Fruit fly (Drosophila melanogaster) whole organism, embryonic: ENCODE data around the gene EloB.
A peak's percentile ranks its signal among the peaks of the same experiment; 100 is the strongest.

Experiments
- B-H2 ChIP-seq: fragments of 200-800 bp; sonication (Bioruptor generic); optimal IDR thresholded peaks from 2 replicates; lab custom pipeline; 2018; ENCODE audit warnings: missing biosample characterization, mild to moderate bottlenecking, missing genetic modification characterization
- Bdp1 ChIP-seq: fragments of 200-800 bp; sonication (Bioruptor generic); optimal IDR thresholded peaks from 3 replicates; lab custom pipeline; 2016; ENCODE audit warnings: missing biosample characterization, missing genetic modification characterization
- Bgb ChIP-seq: fragments of 200-800 bp; sonication (Bioruptor generic); IDR thresholded peaks from 2 replicates; pipeline ENCODE4 v1.3.6; 2022; ENCODE audit warnings: missing biosample characterization, missing genetic modification characterization; ENCODE audit not compliant: partially characterized antibody
- C15 ChIP-seq: fragments of 200-800 bp; sonication (Bioruptor generic); IDR thresholded peaks from 3 replicates; pipeline ENCODE4 v1.3.6; 2022; ENCODE audit warnings: missing biosample characterization, missing genetic modification characterization
- CG11398 ChIP-seq: fragments of 200-800 bp; sonication (Bioruptor generic); optimal IDR thresholded peaks from 2 replicates; lab custom pipeline; 2016; ENCODE audit warnings: missing biosample characterization, missing genetic modification characterization
- CG12155 ChIP-seq: fragments of 200-800 bp; sonication (Bioruptor generic); optimal IDR thresholded peaks from 3 replicates; lab custom pipeline; 2016; ENCODE audit warnings: missing biosample characterization, missing genetic modification characterization
- CG12236 ChIP-seq: fragments of 200-800 bp; sonication (Bioruptor generic); optimal IDR thresholded peaks from 2 replicates; lab custom pipeline; 2016; ENCODE audit warnings: missing biosample characterization, missing genetic modification characterization
- CG15011 ChIP-seq: fragments of 200-800 bp; sonication (Bioruptor generic); optimal IDR thresholded peaks from 3 replicates; lab custom pipeline; 2018; ENCODE audit warnings: missing biosample characterization, mild to moderate bottlenecking, missing genetic modification characterization
- CG1529 ChIP-seq: fragments of 200-800 bp; sonication (Bioruptor generic); optimal IDR thresholded peaks from 3 replicates; lab custom pipeline; 2018; ENCODE audit warnings: missing biosample characterization, missing genetic modification characterization
- CG2202 ChIP-seq: fragments of 200-800 bp; sonication (Bioruptor generic); optimal IDR thresholded peaks from 2 replicates; lab custom pipeline; 2018; ENCODE audit warnings: missing biosample characterization, mild to moderate bottlenecking, missing genetic modification characterization
- CG32772 ChIP-seq: fragments of 200-800 bp; sonication (Bioruptor generic); IDR thresholded peaks from 2 replicates; pipeline ENCODE4 v1.3.6; 2022; ENCODE audit warnings: missing biosample characterization, missing genetic modification characterization
- CG34422 ChIP-seq: fragments of 200-800 bp; sonication (Bioruptor generic); IDR thresholded peaks from 3 replicates; pipeline ENCODE4 v1.3.6; 2022; ENCODE audit warnings: missing biosample characterization, missing genetic modification characterization
- CG3726 ChIP-seq: fragments of 200-800 bp; sonication (Bioruptor generic); IDR thresholded peaks from 3 replicates; pipeline ENCODE4, ENCODE4 v1.3.6; 2022; ENCODE audit warnings: missing biosample characterization, missing genetic modification characterization
- CG6791 ChIP-seq: fragments of 200-800 bp; sonication (Bioruptor generic); IDR thresholded peaks from 3 replicates; pipeline ENCODE4 v1.3.6; 2022; ENCODE audit warnings: missing biosample characterization, missing genetic modification characterization; ENCODE audit not compliant: partially characterized antibody
- CG8765 ChIP-seq: fragments of 200-800 bp; sonication (Bioruptor generic); IDR thresholded peaks from 2 replicates; pipeline ENCODE4 v1.3.6; 2022; ENCODE audit warnings: missing biosample characterization, missing genetic modification characterization
- D19B ChIP-seq: fragments of 200-800 bp; sonication (Bioruptor generic); optimal IDR thresholded peaks from 2 replicates; lab custom pipeline; 2017; ENCODE audit warnings: missing biosample characterization, mild to moderate bottlenecking, missing genetic modification characterization
- Dbx ChIP-seq: fragments of 200-800 bp; sonication (Bioruptor generic); IDR thresholded peaks from 3 replicates; pipeline ENCODE4 v1.3.6; 2022; ENCODE audit warnings: missing biosample characterization, missing genetic modification characterization
- E2f2 ChIP-seq: fragments of 200-800 bp; sonication (Bioruptor generic); IDR thresholded peaks from 2 replicates; pipeline ENCODE4 v1.3.6; 2022; ENCODE audit warnings: missing biosample characterization, missing genetic modification characterization
- HmgZ ChIP-seq: fragments of 200-800 bp; sonication (Bioruptor generic); optimal IDR thresholded peaks from 2 replicates; lab custom pipeline; 2018; ENCODE audit warnings: missing biosample characterization, mild to moderate bottlenecking, missing genetic modification characterization
- Jarid2 ChIP-seq: fragments of 200-800 bp; sonication (Bioruptor generic); optimal IDR thresholded peaks from 3 replicates; lab custom pipeline; 2017; ENCODE audit warnings: mild to moderate bottlenecking, missing biosample characterization, missing genetic modification reagents, missing genetic modification characterization
- Mad ChIP-seq: fragments of 200-800 bp; sonication (Bioruptor generic); optimal IDR thresholded peaks from 2 replicates; lab custom pipeline; 2016; ENCODE audit warnings: missing biosample characterization, missing genetic modification characterization
- Max ChIP-seq: fragments of 200-800 bp; sonication (Bioruptor generic); optimal IDR thresholded peaks from 2 replicates; lab custom pipeline; 2016; ENCODE audit warnings: missing biosample characterization, mild to moderate bottlenecking, missing genetic modification characterization
- Mes4 ChIP-seq: fragments of 200-800 bp; sonication (Bioruptor generic); optimal IDR thresholded peaks from 2 replicates; lab custom pipeline; 2016; ENCODE audit warnings: missing biosample characterization, missing genetic modification characterization
- Nf-YB ChIP-seq: fragments of 200-800 bp; sonication (Bioruptor generic); optimal IDR thresholded peaks from 3 replicates; lab custom pipeline; 2019; ENCODE audit warnings: missing biosample characterization, mild to moderate bottlenecking, missing genetic modification characterization, moderate library complexity
- NfI ChIP-seq: fragments of 200-800 bp; sonication (Bioruptor generic); optimal IDR thresholded peaks from 3 replicates; lab custom pipeline; 2018; ENCODE audit warnings: missing biosample characterization, mild to moderate bottlenecking, missing genetic modification characterization, moderate library complexity
- Opbp ChIP-seq: fragments of 200-800 bp; sonication (Bioruptor generic); IDR thresholded peaks from 3 replicates; pipeline ENCODE4 v1.3.6; 2022; ENCODE audit warnings: missing biosample characterization, missing genetic modification characterization; ENCODE audit not compliant: partially characterized antibody
- Rfx ChIP-seq: fragments of 200-800 bp; sonication (Bioruptor generic); IDR thresholded peaks from 2 replicates; pipeline ENCODE4 v1.3.6; 2022; ENCODE audit warnings: missing biosample characterization, missing genetic modification characterization
- Ssrp ChIP-seq: fragments of 200-800 bp; sonication (Bioruptor generic); optimal IDR thresholded peaks from 2 replicates; lab custom pipeline; 2018; ENCODE audit warnings: missing biosample characterization, mild to moderate bottlenecking, missing genetic modification characterization, moderate library complexity
- abd-A ChIP-seq: fragments of 200-800 bp; sonication (Bioruptor generic); optimal IDR thresholded peaks from 3 replicates; lab custom pipeline; 2019; ENCODE audit warnings: missing biosample characterization, mild to moderate bottlenecking, missing genetic modification characterization, moderate library complexity
- ara ChIP-seq: fragments of 200-800 bp; sonication (Bioruptor generic); IDR thresholded peaks from 2 replicates; pipeline ENCODE4 v1.3.6; 2022; ENCODE audit warnings: missing biosample characterization, missing genetic modification characterization
- az2 ChIP-seq: fragments of 200-800 bp; sonication (Bioruptor generic); optimal IDR thresholded peaks from 3 replicates; lab custom pipeline; 2016; ENCODE audit warnings: missing biosample characterization, missing genetic modification characterization
- btn ChIP-seq: fragments of 200-800 bp; sonication (Bioruptor generic); optimal IDR thresholded peaks from 2 replicates; lab custom pipeline; 2016; ENCODE audit warnings: missing biosample characterization, missing genetic modification characterization
- cad ChIP-seq: fragments of >200 bp; optimal IDR thresholded peaks from 2 replicates; lab custom pipeline; 2017; ENCODE audit warnings: missing biosample characterization, missing genetic modification characterization
- chn ChIP-seq: fragments of 200-800 bp; sonication (Bioruptor generic); optimal IDR thresholded peaks from 2 replicates; lab custom pipeline; 2016; ENCODE audit warnings: missing biosample characterization, missing genetic modification characterization
- cwo ChIP-seq: fragments of 200-800 bp; sonication (Bioruptor generic); optimal IDR thresholded peaks from 3 replicates; lab custom pipeline; 2017; ENCODE audit warnings: missing biosample characterization, missing genetic modification characterization, mild to moderate bottlenecking, moderate library complexity, missing genetic modification reagents
- dimm ChIP-seq: fragments of 200-800 bp; sonication (Bioruptor generic); IDR thresholded peaks from 2 replicates; pipeline ENCODE4 v1.3.6; 2022; ENCODE audit warnings: missing biosample characterization, missing genetic modification characterization
- gcm2 ChIP-seq: fragments of 200-800 bp; sonication (Bioruptor generic); optimal IDR thresholded peaks from 2 replicates; lab custom pipeline; 2016; ENCODE audit warnings: missing biosample characterization, missing genetic modification characterization
- jumu ChIP-seq: fragments of 200-800 bp; sonication (Bioruptor generic); optimal IDR thresholded peaks from 3 replicates; lab custom pipeline; 2016; ENCODE audit warnings: missing biosample characterization, missing genetic modification characterization
- kay ChIP-seq: fragments of 200-800 bp; sonication (Bioruptor generic); optimal IDR thresholded peaks from 2 replicates; lab custom pipeline; 2016; ENCODE audit warnings: missing biosample characterization, missing genetic modification characterization
- knrl ChIP-seq: fragments of 200-800 bp; sonication (Bioruptor generic); IDR thresholded peaks from 3 replicates; pipeline ENCODE4 v1.3.6; 2022; ENCODE audit warnings: missing biosample characterization, missing genetic modification characterization; ENCODE audit not compliant: partially characterized antibody
- maf-S ChIP-seq: fragments of 200-800 bp; sonication (Bioruptor generic); optimal IDR thresholded peaks from 2 replicates; lab custom pipeline; 2016; ENCODE audit warnings: missing biosample characterization, missing genetic modification characterization
- mld ChIP-seq: fragments of 200-800 bp; sonication (Bioruptor generic); IDR thresholded peaks from 3 replicates; pipeline ENCODE4 v1.3.6; 2022; ENCODE audit warnings: missing biosample characterization, missing genetic modification characterization; ENCODE audit not compliant: partially characterized antibody
- oc ChIP-seq: fragments of 200-800 bp; sonication (Bioruptor generic); optimal IDR thresholded peaks from 2 replicates; lab custom pipeline; 2018; ENCODE audit warnings: missing biosample characterization, mild to moderate bottlenecking, missing genetic modification characterization, moderate library complexity
- otp ChIP-seq: fragments of 200-800 bp; sonication (Bioruptor generic); IDR thresholded peaks from 3 replicates; pipeline ENCODE4, ENCODE4 v1.3.6; 2022; ENCODE audit warnings: missing biosample characterization, missing genetic modification characterization
- pfk ChIP-seq: fragments of 200-800 bp; sonication (Bioruptor generic); optimal IDR thresholded peaks from 2 replicates; lab custom pipeline; 2018; ENCODE audit warnings: missing biosample characterization, mild to moderate bottlenecking, missing genetic modification characterization, moderate library complexity
- scrt ChIP-seq: fragments of 200-800 bp; sonication (Bioruptor generic); optimal IDR thresholded peaks from 2 replicates; lab custom pipeline; 2018; ENCODE audit warnings: missing biosample characterization, mild to moderate bottlenecking, missing genetic modification characterization, moderate library complexity
- slbo ChIP-seq: fragments of 200-800 bp; sonication (Bioruptor generic); IDR thresholded peaks from 2 replicates; pipeline ENCODE4 v1.3.6; 2022; ENCODE audit warnings: missing biosample characterization, missing genetic modification characterization
- stc ChIP-seq: fragments of 200-800 bp; sonication (Bioruptor generic); IDR thresholded peaks from 2 replicates; pipeline ENCODE4 v1.3.6; 2022; ENCODE audit warnings: missing biosample characterization, missing genetic modification characterization
- zen2 ChIP-seq: fragments of 200-800 bp; sonication (Bioruptor generic); IDR thresholded peaks from 3 replicates; pipeline ENCODE4 v1.3.6; 2022; ENCODE audit warnings: missing biosample characterization, missing genetic modification characterization; ENCODE audit not compliant: partially characterized antibody

The EloB gene

dm6 chr3R:20587630-20588479, 8.2 kb upstream of the EloB start, which contains the start of gene Septin2 (continued):
- no peak for TF ChIP-seq Dbx (GFP tag; lab: Robert Waterston, UW)
- TF ChIP-seq gcm2 (GFP tag; lab: Kevin White, UChicago), result no peak
- TF ChIP-seq E2f2, result peak; percentile 37; the same call in 1 of the 2 replicates
- no peak for TF ChIP-seq cad
- TF ChIP-seq jumu (GFP tag; lab: Kevin White, UChicago), result peak; percentile 30
- TF ChIP-seq NfI, result peak; percentile 64
- peak; percentile 73 for TF ChIP-seq chn (GFP tag; lab: Kevin White, UChicago)
- TF ChIP-seq C15 (GFP tag; lab: Robert Waterston, UW), result no peak
- TF ChIP-seq Rfx, result peak; percentile 29; the same call in 1 of the 2 replicates
- no peak; the same call in 2 of the 3 replicates for TF ChIP-seq zen2
- peak; percentile 82 for TF ChIP-seq Ssrp (tag; lab: Kevin White, UChicago)
- peak; percentile 82 for TF ChIP-seq az2 (GFP tag; lab: Kevin White, UChicago)
- peak; percentile 32 for TF ChIP-seq D19B (GFP tag; lab: Kevin White, UChicago)
- peak; percentile 77 for TF ChIP-seq ara (GFP tag; lab: Robert Waterston, UW)
- no peak for TF ChIP-seq oc (tag; lab: Kevin White, UChicago)
- TF ChIP-seq CG12236 (GFP tag; lab: Kevin White, UChicago), result peak; percentile 50
- TF ChIP-seq CG34422 (GFP tag; lab: Robert Waterston, UW), result peak; percentile 61
- TF ChIP-seq HmgZ (tag; lab: Kevin White, UChicago), result peak; percentile 19
- peak; percentile 40 for TF ChIP-seq CG12155
- TF ChIP-seq otp (GFP tag; lab: Robert Waterston, UW), result no peak; the same call in 2 of the 3 replicates
- TF ChIP-seq CG3726 (GFP tag; lab: Robert Waterston, UW), result no peak
- TF ChIP-seq Mes4 (GFP tag; lab: Kevin White, UChicago), result peak; percentile 65
- TF ChIP-seq kay (GFP tag; lab: Kevin White, UChicago), result peak; percentile 68
- peak; percentile 37; the same call in 1 of the 2 replicates for TF ChIP-seq slbo (GFP tag; lab: Robert Waterston, UW)
- TF ChIP-seq knrl (GFP tag; lab: Robert Waterston, UW), result no peak
- peak; percentile 56 for TF ChIP-seq btn
- TF ChIP-seq Bgb, result no peak
- TF ChIP-seq scrt, result peak; percentile 63
- TF ChIP-seq dimm (GFP tag; lab: Robert Waterston, UW), result no peak
- TF ChIP-seq Mad (GFP tag; lab: Kevin White, UChicago), result peak; percentile 38
- no peak for TF ChIP-seq abd-A (tag; lab: Kevin White, UChicago)
- no peak for TF ChIP-seq Opbp (GFP tag; lab: Robert Waterston, UW)
- peak; percentile 84 for TF ChIP-seq CG1529
- TF ChIP-seq pfk (GFP tag; lab: Kevin White, UChicago), result no peak
- peak; percentile 44 for TF ChIP-seq Bdp1
- no peak for TF ChIP-seq Jarid2 (GFP tag; lab: Kevin White, UChicago)
- TF ChIP-seq CG6791 (GFP tag; lab: Robert Waterston, UW), result no peak
- peak; percentile 71 for TF ChIP-seq stc (GFP tag; lab: Robert Waterston, UW)
- peak; percentile 24 for TF ChIP-seq CG11398 (GFP tag; lab: Kevin White, UChicago)
- TF ChIP-seq CG32772 (GFP tag; lab: Robert Waterston, UW), result peak; percentile 68
- TF ChIP-seq CG15011 (GFP tag; lab: Kevin White, UChicago), result peak; percentile 68
- TF ChIP-seq B-H2 (GFP tag; lab: Kevin White, UChicago), result no peak
- peak; percentile 73 for TF ChIP-seq cwo
- TF ChIP-seq Nf-YB (GFP tag; lab: Kevin White, UChicago), result peak; percentile 68
- TF ChIP-seq mld (GFP tag; lab: Robert Waterston, UW), result no peak
- TF ChIP-seq CG8765 (GFP tag; lab: Robert Waterston, UW), result peak; percentile 7; the same call in 1 of the 2 replicates
- peak; percentile 81 for TF ChIP-seq Max (GFP tag; lab: Kevin White, UChicago)
- peak; percentile 62 for TF ChIP-seq CG2202
- TF ChIP-seq maf-S (GFP tag; lab: Kevin White, UChicago), result peak; percentile 23
